Comparison of ENCODE assay signal across 1 fruit fly cellular context in the genomic region with DNA sequence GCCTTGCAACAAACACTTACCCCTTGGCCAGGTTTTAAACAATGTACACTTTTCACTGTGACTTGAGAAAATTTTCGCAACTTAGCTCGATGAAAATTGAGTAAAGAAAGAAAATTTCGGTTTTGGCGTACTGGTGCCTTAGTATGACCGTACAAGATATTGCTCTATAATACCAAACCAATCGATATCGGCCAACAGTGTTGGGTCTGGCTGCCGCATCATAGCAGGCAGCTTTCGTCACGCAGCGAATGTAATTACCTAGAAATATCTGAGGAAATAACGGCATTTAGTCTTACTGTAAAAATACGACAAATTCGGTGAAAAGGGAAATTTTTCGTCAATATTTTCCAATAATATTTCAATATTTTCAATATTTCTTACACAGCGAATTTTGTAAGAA.
TF ChIP-seq lines count a peak whose summit lies in the region.

A gene (minus strand): TSS at position 174 of the 400 bp plus-strand sequence.

TF ChIP-seq in whole organism, embryonic, 481 proteins besides CTCF, POLR2A, EP300 and RAD21 (continued from another document and continues in another):
- TF ChIP-seq CG3163 (GFP tag; optimal IDR thresholded peaks at IDR 0.05; lab: Kevin White, UChicago): peak; percentile 12
- peak; percentile 57 for TF ChIP-seq CG13287 (GFP tag; IDR thresholded peaks at IDR 0.05; lab: Robert Waterston, UW; ENCODE audit: partially characterized antibody)
- no peak for TF ChIP-seq Camta (GFP tag; optimal IDR thresholded peaks at IDR 0.05; lab: Kevin White, UChicago)
- 0 out of 3 replicates have a peak, but pooled peaks have one; percentile 59 for TF ChIP-seq CG11456 (GFP tag; IDR thresholded peaks at IDR 0.05; lab: Robert Waterston, UW)
- TF ChIP-seq fd3F (GFP tag; optimal IDR thresholded peaks at IDR 0.05; lab: Kevin White, UChicago): no peak
- peak; percentile 17; the same call in 1 of the 3 replicates for TF ChIP-seq CG17361 (GFP tag; IDR thresholded peaks at IDR 0.05; lab: Robert Waterston, UW)
- TF ChIP-seq CG13296 (GFP tag; optimal IDR thresholded peaks at IDR 0.05; lab: Kevin White, UChicago): no peak
- no peak for TF ChIP-seq gem (tag; optimal IDR thresholded peaks at IDR 0.05; lab: Kevin White, UChicago)
- no peak for TF ChIP-seq emc (GFP tag; optimal IDR thresholded peaks at IDR 0.05; lab: Kevin White, UChicago)
- no peak for TF ChIP-seq CG7357 (GFP tag; IDR thresholded peaks at IDR 0.05; lab: Robert Waterston, UW)
- TF ChIP-seq insv (GFP tag; optimal IDR thresholded peaks at IDR 0.05; lab: Kevin White, UChicago): peak in 1 of 2 experiments; percentile 47
- no peak for TF ChIP-seq CG3838 (GFP tag; optimal IDR thresholded peaks at IDR 0.05; lab: Kevin White, UChicago)
- TF ChIP-seq sug (tag; optimal IDR thresholded peaks at IDR 0.05; lab: Kevin White, UChicago): peak; percentile 30
- no peak for TF ChIP-seq BtbVII (GFP tag; optimal IDR thresholded peaks at IDR 0.05; lab: Kevin White, UChicago)
- TF ChIP-seq CG6254 (GFP tag; optimal IDR thresholded peaks at IDR 0.05; lab: Kevin White, UChicago): no peak
- no peak for TF ChIP-seq dimm (GFP tag; IDR thresholded peaks at IDR 0.05; lab: Robert Waterston, UW)
- TF ChIP-seq CG32767 (GFP tag; IDR thresholded peaks at IDR 0.05; lab: Robert Waterston, UW): no peak
- no peak for TF ChIP-seq cas (GFP tag; IDR thresholded peaks at IDR 0.05; lab: Robert Waterston, UW)
- TF ChIP-seq Elba2 (GFP tag; optimal IDR thresholded peaks at IDR 0.05; lab: Kevin White, UChicago): peak; percentile 7
- peak; percentile 34 for TF ChIP-seq Rfx (GFP tag; IDR thresholded peaks at IDR 0.05; lab: Robert Waterston, UW)
- no peak for TF ChIP-seq corto (GFP tag; optimal IDR thresholded peaks at IDR 0.05; lab: Kevin White, UChicago)
- no peak for TF ChIP-seq CG6654 (GFP tag; optimal IDR thresholded peaks at IDR 0.05; lab: Kevin White, UChicago)
- TF ChIP-seq CG9609 (GFP tag; optimal IDR thresholded peaks at IDR 0.05; lab: Kevin White, UChicago): no peak
- TF ChIP-seq CG31224 (GFP tag; IDR thresholded peaks at IDR 0.05; lab: Robert Waterston, UW): no peak
- TF ChIP-seq Hsf (GFP tag; optimal IDR thresholded peaks at IDR 0.05; lab: Kevin White, UChicago): no peak
- no peak for TF ChIP-seq Dfd (GFP tag; optimal IDR thresholded peaks at IDR 0.05; lab: Kevin White, UChicago)
- TF ChIP-seq Spps (tag; optimal IDR thresholded peaks at IDR 0.05; lab: Kevin White, UChicago): no peak
- no peak for TF ChIP-seq Hr78 (GFP tag; optimal IDR thresholded peaks at IDR 0.05; lab: Kevin White, UChicago)
- no peak for TF ChIP-seq CG14441 (GFP tag; IDR thresholded peaks at IDR 0.05; lab: Robert Waterston, UW)
- TF ChIP-seq CG11560 (tag; IDR thresholded peaks at IDR 0.05; lab: Robert Waterston, UW): no peak
- no peak for TF ChIP-seq Side (GFP tag; optimal IDR thresholded peaks at IDR 0.05; lab: Kevin White, UChicago)
- peak; percentile 83 for TF ChIP-seq CG4617 (GFP tag; optimal IDR thresholded peaks at IDR 0.05; lab: Kevin White, UChicago; ENCODE audit: borderline replicate concordance)
- TF ChIP-seq CG17568 (GFP tag; optimal IDR thresholded peaks at IDR 0.05; lab: Kevin White, UChicago): no peak
- no peak for TF ChIP-seq CG1024 (GFP tag; IDR thresholded peaks at IDR 0.05; lab: Robert Waterston, UW)
- no peak for TF ChIP-seq br (optimal IDR thresholded peaks at IDR 0.05; lab: Kevin White, UChicago)
- no peak for TF ChIP-seq CG6765 (GFP tag; optimal IDR thresholded peaks at IDR 0.05; lab: Kevin White, UChicago)
- peak; percentile 39 for TF ChIP-seq CG13894 (tag; optimal IDR thresholded peaks at IDR 0.05; lab: Kevin White, UChicago)
- TF ChIP-seq tna (GFP tag; IDR thresholded peaks at IDR 0.05; lab: Robert Waterston, UW; ENCODE audit: partially characterized antibody): no peak
- TF ChIP-seq CG7372 (GFP tag; IDR thresholded peaks at IDR 0.05; lab: Robert Waterston, UW): no peak
- no peak for TF ChIP-seq h (optimal IDR thresholded peaks at IDR 0.05; lab: Kevin White, UChicago)
- TF ChIP-seq CG10959 (GFP tag; IDR thresholded peaks at IDR 0.05; lab: Robert Waterston, UW): no peak
- TF ChIP-seq CG15269 (tag; optimal IDR thresholded peaks at IDR 0.05; lab: Kevin White, UChicago): no peak
- TF ChIP-seq Blimp-1 (GFP tag; optimal IDR thresholded peaks at IDR 0.05; lab: Kevin White, UChicago): no peak
- peak in 1 of 2 experiments; percentile 14 for TF ChIP-seq Hr51 (GFP tag; optimal IDR thresholded peaks at IDR 0.05; lab: Kevin White, UChicago)
- peak; percentile 71 for TF ChIP-seq CG6791 (GFP tag; IDR thresholded peaks at IDR 0.05; lab: Robert Waterston, UW; ENCODE audit: partially characterized antibody)
- TF ChIP-seq croc (GFP tag; conservative IDR thresholded peaks at IDR 0.05; lab: Robert Waterston, UW): no peak
- no peak for TF ChIP-seq CG31388 (GFP tag; optimal IDR thresholded peaks at IDR 0.05; lab: Kevin White, UChicago)
- no peak for TF ChIP-seq CG15696 (tag; optimal IDR thresholded peaks at IDR 0.05; lab: Kevin White, UChicago)
- TF ChIP-seq Dp (GFP tag; optimal IDR thresholded peaks at IDR 0.05; lab: Kevin White, UChicago): peak; percentile 56
- no peak for TF ChIP-seq gt (GFP tag; IDR thresholded peaks at IDR 0.05; lab: Robert Waterston, UW)
- TF ChIP-seq CG18599 (GFP tag; optimal IDR thresholded peaks at IDR 0.05; lab: Kevin White, UChicago): no peak
- TF ChIP-seq CG3726 (GFP tag; IDR thresholded peaks at IDR 0.05; lab: Robert Waterston, UW): no peak
- TF ChIP-seq fd96Cb (tag; optimal IDR thresholded peaks at IDR 0.05; lab: Kevin White, UChicago): no peak
- no peak for TF ChIP-seq CG13424 (tag; optimal IDR thresholded peaks at IDR 0.05; lab: Kevin White, UChicago)
- TF ChIP-seq CG7928 (GFP tag; optimal IDR thresholded peaks at IDR 0.05; lab: Kevin White, UChicago): no peak
- TF ChIP-seq CG2889 (GFP tag; IDR thresholded peaks at IDR 0.05; lab: Robert Waterston, UW): no peak
- TF ChIP-seq Aef1 (GFP tag; IDR thresholded peaks at IDR 0.05; lab: Robert Waterston, UW): no peak
- no peak for TF ChIP-seq abd-A (tag; optimal IDR thresholded peaks at IDR 0.05; lab: Kevin White, UChicago)
- TF ChIP-seq CG2199 (GFP tag; IDR thresholded peaks at IDR 0.05; lab: Robert Waterston, UW): 0 out of 3 replicates have a peak, but pooled peaks have one; percentile 9
- TF ChIP-seq Doc3 (GFP tag; IDR thresholded peaks at IDR 0.05; lab: Robert Waterston, UW; ENCODE audit: partially characterized antibody): no peak
- no peak for TF ChIP-seq run (tag; optimal IDR thresholded peaks at IDR 0.05; lab: Kevin White, UChicago)
- TF ChIP-seq grau (tag; optimal IDR thresholded peaks at IDR 0.05; lab: Kevin White, UChicago): peak; percentile 28
- TF ChIP-seq CG13624 (GFP tag; optimal IDR thresholded peaks at IDR 0.05; lab: Kevin White, UChicago): peak; percentile 43
- TF ChIP-seq CG9932 (GFP tag; IDR thresholded peaks at IDR 0.05; lab: Robert Waterston, UW): peak; percentile 44; the same call in 1 of the 2 replicates
- TF ChIP-seq CG8359 (GFP tag; optimal IDR thresholded peaks at IDR 0.05; lab: Kevin White, UChicago; ENCODE audit: borderline replicate concordance): no peak
- no peak for TF ChIP-seq Fer3 (tag; optimal IDR thresholded peaks at IDR 0.05; lab: Kevin White, UChicago)
- TF ChIP-seq sisA (GFP tag; IDR thresholded peaks at IDR 0.05; lab: Robert Waterston, UW): no peak
- TF ChIP-seq Fer2 (tag; optimal IDR thresholded peaks at IDR 0.05; lab: Kevin White, UChicago): no peak
- peak; percentile 40 for TF ChIP-seq CG30020 (tag; optimal IDR thresholded peaks at IDR 0.05; lab: Kevin White, UChicago)
- TF ChIP-seq Usf (GFP tag; optimal IDR thresholded peaks at IDR 0.05; lab: Kevin White, UChicago): no peak
- peak; percentile 11 for TF ChIP-seq CG2120 (GFP tag; optimal IDR thresholded peaks at IDR 0.05; lab: Kevin White, UChicago)
- TF ChIP-seq lab (GFP tag; optimal IDR thresholded peaks at IDR 0.05; lab: Kevin White, UChicago): no peak
- no peak for TF ChIP-seq gcm2 (GFP tag; optimal IDR thresholded peaks at IDR 0.05; lab: Kevin White, UChicago)
- TF ChIP-seq CG3995 (GFP tag; optimal IDR thresholded peaks at IDR 0.05; lab: Kevin White, UChicago): peak; percentile 76
- no peak for TF ChIP-seq CG12219 (GFP tag; optimal IDR thresholded peaks at IDR 0.05; lab: Kevin White, UChicago)
- no peak for TF ChIP-seq pan (optimal IDR thresholded peaks at IDR 0.05; lab: Kevin White, UChicago)
- TF ChIP-seq pan (GFP tag; optimal IDR thresholded peaks at IDR 0.05 in 1 of 2, IDR thresholded peaks at IDR 0.05 in 1 of 2): no peak
- TF ChIP-seq HLH4C (GFP tag; IDR thresholded peaks at IDR 0.05; lab: Robert Waterston, UW; ENCODE audit: partially characterized antibody): 0 out of 3 replicates have a peak, but pooled peaks have one; percentile 25
- TF ChIP-seq sc (optimal IDR thresholded peaks at IDR 0.05; lab: Kevin White, UChicago): no peak
- no peak for TF ChIP-seq sc (GFP tag; optimal IDR thresholded peaks at IDR 0.05; lab: Kevin White, UChicago)
- TF ChIP-seq CG8924 (tag; optimal IDR thresholded peaks at IDR 0.05; lab: Kevin White, UChicago): peak; percentile 5
- TF ChIP-seq CG12071 (GFP tag; optimal IDR thresholded peaks at IDR 0.05; lab: Kevin White, UChicago): no peak
- TF ChIP-seq CG11723 (GFP tag; optimal IDR thresholded peaks at IDR 0.05; lab: Kevin White, UChicago): no peak
- no peak for TF ChIP-seq p53 (GFP tag; optimal IDR thresholded peaks at IDR 0.05; lab: Kevin White, UChicago)
- no peak for TF ChIP-seq Dek (tag; optimal IDR thresholded peaks at IDR 0.05; lab: Kevin White, UChicago)
- TF ChIP-seq CG15073 (GFP tag; optimal IDR thresholded peaks at IDR 0.05; lab: Kevin White, UChicago): no peak
- no peak for TF ChIP-seq CG11398 (GFP tag; optimal IDR thresholded peaks at IDR 0.05; lab: Kevin White, UChicago)
- TF ChIP-seq toy (GFP tag; IDR thresholded peaks at IDR 0.05; lab: Robert Waterston, UW): no peak
- no peak for TF ChIP-seq Tbp (GFP tag; optimal IDR thresholded peaks at IDR 0.05; lab: Kevin White, UChicago)
- TF ChIP-seq Nf-YB (GFP tag; optimal IDR thresholded peaks at IDR 0.05; lab: Kevin White, UChicago): no peak
- TF ChIP-seq kah (GFP tag; optimal IDR thresholded peaks at IDR 0.05; lab: Kevin White, UChicago): no peak
- TF ChIP-seq CG9817 (tag; optimal IDR thresholded peaks at IDR 0.05; lab: Kevin White, UChicago): no peak
- no peak for TF ChIP-seq CG10979 (tag; optimal IDR thresholded peaks at IDR 0.05; lab: Kevin White, UChicago)
- TF ChIP-seq sima (GFP tag; optimal IDR thresholded peaks at IDR 0.05; lab: Kevin White, UChicago): no peak
- no peak for TF ChIP-seq sr (GFP tag; IDR thresholded peaks at IDR 0.05; lab: Robert Waterston, UW)
- no peak for TF ChIP-seq Taf1 (GFP tag; IDR thresholded peaks at IDR 0.05; lab: Robert Waterston, UW)
- TF ChIP-seq Lim3 (GFP tag; IDR thresholded peaks at IDR 0.05; lab: Robert Waterston, UW): no peak
- no peak for TF ChIP-seq gcm (GFP tag; optimal IDR thresholded peaks at IDR 0.05; lab: Kevin White, UChicago)
- TF ChIP-seq otp (GFP tag; IDR thresholded peaks at IDR 0.05; lab: Robert Waterston, UW): no peak
- no peak for TF ChIP-seq B-H2 (GFP tag; optimal IDR thresholded peaks at IDR 0.05; lab: Kevin White, UChicago)
- no peak for TF ChIP-seq CG18262 (tag; optimal IDR thresholded peaks at IDR 0.05; lab: Kevin White, UChicago)
- TF ChIP-seq Hmx (GFP tag; optimal IDR thresholded peaks at IDR 0.05; lab: Kevin White, UChicago): no peak
- no peak for TF ChIP-seq NFAT (GFP tag; IDR thresholded peaks at IDR 0.05; lab: Robert Waterston, UW)
- no peak for TF ChIP-seq sim (GFP tag; IDR thresholded peaks at IDR 0.05; lab: Robert Waterston, UW)
- TF ChIP-seq cwo (GFP tag; optimal IDR thresholded peaks at IDR 0.05; lab: Kevin White, UChicago): no peak
- no peak for TF ChIP-seq Max (GFP tag; optimal IDR thresholded peaks at IDR 0.05; lab: Kevin White, UChicago)
- TF ChIP-seq CG4854 (GFP tag; optimal IDR thresholded peaks at IDR 0.05; lab: Kevin White, UChicago): no peak
- no peak for TF ChIP-seq ham (GFP tag; IDR thresholded peaks at IDR 0.05; lab: Robert Waterston, UW)
- peak; percentile 43; the same call in 2 of the 4 replicates for TF ChIP-seq Dll (GFP tag; IDR thresholded peaks at IDR 0.05; lab: Robert Waterston, UW; ENCODE audit: partially characterized antibody)
- TF ChIP-seq ab (GFP tag; optimal IDR thresholded peaks at IDR 0.05; lab: Kevin White, UChicago): no peak
- no peak for TF ChIP-seq CG31365 (tag; optimal IDR thresholded peaks at IDR 0.05; lab: Kevin White, UChicago)
- TF ChIP-seq Eip74EF (GFP tag; optimal IDR thresholded peaks at IDR 0.05; lab: Kevin White, UChicago): no peak
- TF ChIP-seq Sox102F (GFP tag; optimal IDR thresholded peaks at IDR 0.05; lab: Kevin White, UChicago): no peak
- TF ChIP-seq CrebB (tag; optimal IDR thresholded peaks at IDR 0.05; lab: Kevin White, UChicago): no peak
- TF ChIP-seq hb (GFP tag; IDR thresholded peaks at IDR 0.05; lab: Robert Waterston, UW; ENCODE audit: partially characterized antibody): no peak
- TF ChIP-seq Myb (GFP tag; optimal IDR thresholded peaks at IDR 0.05; lab: Kevin White, UChicago): peak; percentile 92
- TF ChIP-seq CG10267 (tag; optimal IDR thresholded peaks at IDR 0.05; lab: Kevin White, UChicago): peak; percentile 85
- no peak for TF ChIP-seq crol (GFP tag; IDR thresholded peaks at IDR 0.05; lab: Robert Waterston, UW)
- TF ChIP-seq CG7556 (GFP tag; optimal IDR thresholded peaks at IDR 0.05; lab: Kevin White, UChicago): no peak
- no peak for TF ChIP-seq ranshi (GFP tag; IDR thresholded peaks at IDR 0.05; lab: Robert Waterston, UW)
- no peak for TF ChIP-seq CG43689 (GFP tag; IDR thresholded peaks at IDR 0.05; lab: Robert Waterston, UW)
- peak; percentile 18 for TF ChIP-seq ind (GFP tag; optimal IDR thresholded peaks at IDR 0.05; lab: Kevin White, UChicago)
- no peak for TF ChIP-seq lilli (GFP tag; optimal IDR thresholded peaks at IDR 0.05; lab: Kevin White, UChicago)
- TF ChIP-seq zfh2 (GFP tag; optimal IDR thresholded peaks at IDR 0.05; lab: Kevin White, UChicago): peak; percentile 15
- TF ChIP-seq sob (GFP tag; IDR thresholded peaks at IDR 0.05; lab: Robert Waterston, UW): peak; percentile 42
- peak; percentile 8 for TF ChIP-seq Chrac-16 (GFP tag; optimal IDR thresholded peaks at IDR 0.05; lab: Kevin White, UChicago)
- peak; percentile 95 for TF ChIP-seq MBD-R2 (GFP tag; IDR thresholded peaks at IDR 0.05; lab: Robert Waterston, UW)
- TF ChIP-seq CG2678 (tag; optimal IDR thresholded peaks at IDR 0.05; lab: Kevin White, UChicago): no peak
- no peak for TF ChIP-seq zfh1 (GFP tag; IDR thresholded peaks at IDR 0.05; lab: Robert Waterston, UW)
- peak; percentile 12 for TF ChIP-seq pb (GFP tag; optimal IDR thresholded peaks at IDR 0.05; lab: Kevin White, UChicago)
- TF ChIP-seq PHDP (tag; optimal IDR thresholded peaks at IDR 0.05; lab: Kevin White, UChicago): no peak
- TF ChIP-seq Ravus (GFP tag; IDR thresholded peaks at IDR 0.05; lab: Robert Waterston, UW): no peak
